Worm (Caenorhabditis elegans): ENCODE measurements around the gene irg-1.
"Not testable (repeated sequence)": the region's sequence is repeated elsewhere in the genome, so short reads cannot be mapped to it uniquely, and the experiment has no call there.

irg-1 gene

ce11 chrV:3502038-3502437 is 21.3 kb upstream of the irg-1 start, which contains the start of the genes C07G3.8 and C07G3.10:
TSS of gene C07G3.8 (minus strand) at chrV:3502138.
TSS of gene C07G3.10 (plus strand) at chrV:3502307.
- TF ChIP-seq dve-1 (tag; optimal IDR thresholded peaks at IDR 0.05), result no peak

DNA sequence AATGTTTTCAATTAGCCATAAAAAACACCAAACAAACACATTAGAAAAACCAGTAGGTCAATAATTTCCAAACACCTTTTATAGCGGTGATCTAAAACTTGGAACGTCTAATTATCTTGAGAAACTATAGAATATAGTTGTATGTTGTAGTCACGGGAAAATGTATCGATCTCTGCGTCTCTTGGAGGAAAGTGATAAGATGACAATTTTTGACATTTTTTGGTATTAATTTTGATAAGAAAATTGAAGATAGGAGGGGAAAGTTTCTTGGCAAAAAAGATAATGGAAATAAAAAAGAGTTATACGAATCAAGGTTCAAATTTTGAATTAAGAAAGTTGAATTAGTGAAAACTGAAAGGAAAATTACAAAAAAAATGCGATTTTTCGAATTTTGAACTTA is 17.6 kb upstream of the irg-1 start:
- peak; percentile 91 for TF ChIP-seq elt-2 (tag; optimal IDR thresholded peaks at IDR 0.05)
- TF ChIP-seq pag-3 (tag; optimal IDR thresholded peaks at IDR 0.05; ENCODE audit: borderline replicate concordance), result no peak

DNA sequence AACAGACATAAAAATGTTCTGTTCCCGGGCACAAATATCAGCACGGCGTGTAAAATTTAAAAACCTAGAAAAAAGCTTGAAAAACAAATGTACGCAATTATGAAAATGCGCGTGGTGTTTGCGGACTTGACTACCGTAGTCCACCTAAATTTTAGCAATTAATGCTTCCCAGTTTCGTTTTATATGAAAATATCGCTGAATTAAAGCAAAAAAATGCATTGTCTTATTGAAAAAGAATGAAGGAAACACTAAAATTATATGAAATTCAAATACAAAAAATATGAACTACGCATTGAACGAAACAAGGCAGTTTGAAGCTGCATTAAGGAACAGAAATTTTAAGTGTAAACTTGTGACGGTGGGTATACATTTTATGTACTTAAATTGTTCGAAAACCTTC is 17.1 kb upstream of the irg-1 start, which contains the start of gene ugt-64:
TSS of gene ugt-64 (minus strand) at position 101 of the 400 bp plus-strand sequence.
- TF ChIP-seq ahr-1 (tag; optimal IDR thresholded peaks at IDR 0.05); nhr-11 (tag; optimal IDR thresholded peaks at IDR 0.05); T23F11.4 (GFP tag; optimal IDR thresholded peaks at IDR 0.05): not testable (repeated sequence)

- TF ChIP-seq ceh-22 (tag; optimal IDR thresholded peaks at IDR 0.05) (no peak), gmeb-2 (tag; optimal IDR thresholded peaks at IDR 0.05) (no peak), che-1 (tag; optimal IDR thresholded peaks at IDR 0.05) (no peak), ceh-34 (tag; optimal IDR thresholded peaks at IDR 0.05) (no peak), ama-1 (optimal IDR thresholded peaks at IDR 0.05) (no peak), lim-6 (tag; optimal IDR thresholded peaks at IDR 0.05) (no peak), nhr-232 (tag; optimal IDR thresholded peaks at IDR 0.05) (no peak), eyg-1 (tag; optimal IDR thresholded peaks at IDR 0.05) (no peak), ztf-16 (tag; optimal IDR thresholded peaks at IDR 0.05) (no peak), ceh-30 (tag; optimal IDR thresholded peaks at IDR 0.05) (no peak), dve-1 (tag; optimal IDR thresholded peaks at IDR 0.05) (no peak), elt-4 (tag; optimal IDR thresholded peaks at IDR 0.05) (no peak), tbx-2 (tag; optimal IDR thresholded peaks at IDR 0.05) (no peak), ceh-19 (GFP tag; optimal IDR thresholded peaks at IDR 0.05) (no peak)
These were observed 15.7 kb upstream of the irg-1 start, which contains the start of gene str-225 for ce11 chrV:3507691-3508090. TSS of gene str-225 (plus strand) at chrV:3507822.

DNA sequence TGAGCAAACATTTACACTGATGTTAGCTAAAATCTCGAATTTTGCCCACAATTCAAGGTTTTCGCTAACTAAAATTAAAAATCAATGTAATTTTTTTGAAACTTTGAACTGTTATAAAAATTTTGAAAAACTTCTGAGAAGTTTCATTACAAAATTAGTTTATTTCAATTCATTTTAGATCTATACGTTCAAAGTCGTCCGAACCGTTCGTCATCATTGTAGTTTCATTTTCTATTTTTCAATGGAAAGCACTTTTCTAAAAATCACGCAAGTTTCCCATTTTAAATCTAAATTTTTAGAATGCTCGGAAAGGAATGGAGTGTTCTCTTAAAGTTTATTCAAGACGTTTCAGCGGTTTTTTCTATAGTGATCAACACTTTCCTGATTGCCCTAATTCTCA is 13.5 kb upstream of the irg-1 start, which contains the start of gene str-228:
TSS of gene str-228 (plus strand) at position 301 of the 400 bp plus-strand sequence.
- TF ChIP-seq ceh-34 (tag; optimal IDR thresholded peaks at IDR 0.05) (no peak), ref-2 (tag; optimal IDR thresholded peaks at IDR 0.05) (no peak), K09A11.1 (tag; optimal IDR thresholded peaks at IDR 0.05; ENCODE audit: insufficient read depth) (no peak)

DNA sequence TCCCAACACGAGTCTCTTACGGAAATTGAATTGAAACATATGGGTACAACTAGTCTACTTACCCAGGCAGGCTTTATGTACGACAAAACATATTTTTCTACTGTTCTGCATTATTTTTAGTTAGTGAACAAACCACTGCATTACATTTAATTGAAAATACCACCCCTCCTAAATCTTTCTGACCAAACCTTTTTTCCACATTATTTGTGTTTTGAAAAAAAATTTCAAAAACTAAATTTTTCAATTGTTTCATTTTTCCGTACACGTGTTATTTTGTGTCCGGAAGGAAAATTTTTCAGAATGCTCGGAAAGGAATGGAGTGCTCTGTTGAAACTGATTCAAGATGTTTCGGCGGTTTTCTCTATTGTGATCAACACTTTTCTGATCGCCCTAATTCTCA is 11.0 kb upstream of the irg-1 start, which contains the start of gene str-226:
TSS of gene str-226 (plus strand) at position 301 of the 400 bp plus-strand sequence.
- TF ChIP-seq unc-3 (GFP tag; conservative IDR thresholded peaks at IDR 0.05) (no peak), unc-3 (tag; optimal IDR thresholded peaks at IDR 0.05) (no peak), nhr-232 (tag; optimal IDR thresholded peaks at IDR 0.05) (no peak), sdc-2 (tag; optimal IDR thresholded peaks at IDR 0.05) (no peak), dmd-4 (tag; optimal IDR thresholded peaks at IDR 0.05; ENCODE audit: borderline replicate concordance) (no peak), pax-1 (tag; optimal IDR thresholded peaks at IDR 0.05) (no peak), hlh-30 (tag; optimal IDR thresholded peaks at IDR 0.05; ENCODE audit: insufficient read depth) (no peak), unc-55 (GFP tag; optimal IDR thresholded peaks at IDR 0.05) (no peak), pros-1 (tag; optimal IDR thresholded peaks at IDR 0.05) (no peak), F13H6.1 (tag; optimal IDR thresholded peaks at IDR 0.05) (no peak), madf-2 (tag; optimal IDR thresholded peaks at IDR 0.05) (no peak), ceh-19 (GFP tag; optimal IDR thresholded peaks at IDR 0.05) (no peak), sox-4 (tag; optimal IDR thresholded peaks at IDR 0.05) (no peak), tbx-2 (tag; optimal IDR thresholded peaks at IDR 0.05) (no peak)

Data from whole organism, late embryonic.